Fruit fly (Drosophila melanogaster): ENCODE results near the gene CG4872.

DNA sequence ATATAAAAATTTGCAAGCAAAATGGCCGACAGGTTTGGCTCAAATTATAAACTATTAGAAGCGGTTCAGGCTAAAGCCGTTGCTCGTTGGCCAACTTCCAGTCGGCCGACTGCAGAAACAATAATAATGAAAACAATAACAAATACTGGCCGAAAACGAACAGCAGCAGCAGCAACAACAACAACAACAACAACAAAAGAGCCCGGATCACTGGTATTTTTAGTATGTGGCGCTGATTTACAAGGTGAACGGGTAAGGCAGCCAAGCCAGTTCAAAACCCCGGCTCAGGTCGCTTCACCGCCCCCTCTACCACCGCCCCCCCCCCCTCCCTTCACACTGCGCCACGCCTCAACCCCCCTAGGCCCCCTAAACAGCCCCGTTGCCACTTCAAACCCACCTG, 19.1 kb downstream of the CG4872 start:
- TF ChIP-seq pan (optimal IDR thresholded peaks at IDR 0.05) (no peak), usp (GFP tag; optimal IDR thresholded peaks at IDR 0.05) (no peak), psq (optimal IDR thresholded peaks at IDR 0.05) (no peak), CG8478 (optimal IDR thresholded peaks at IDR 0.05) (no peak)
